Worm (Caenorhabditis elegans): ENCODE results near the gene ddo-1.

ddo-1 gene

ce11 chrV:17783542-17783941 is 6.5 kb upstream of the ddo-1 start, which contains the start of gene srab-12:
Gene srab-12, minus strand, starts transcription at chrV:17783642.
- TF ChIP-seq jun-1 (tag; optimal IDR thresholded peaks at IDR 0.05): no peak
- TF ChIP-seq elt-3 (tag; optimal IDR thresholded peaks at IDR 0.05): no peak
- TF ChIP-seq ama-1 (optimal IDR thresholded peaks at IDR 0.05): no peak
- TF ChIP-seq ceh-9 (tag; optimal IDR thresholded peaks at IDR 0.05): no peak

ce11 chrV:17780285-17780684 is 3.3 kb upstream of the ddo-1 start:
- no peak for TF ChIP-seq daf-12 (tag; optimal IDR thresholded peaks at IDR 0.05)
- TF ChIP-seq mdl-1 (tag; optimal IDR thresholded peaks at IDR 0.05): no peak
- no peak for TF ChIP-seq hmg-11 (tag; optimal IDR thresholded peaks at IDR 0.05)
- TF ChIP-seq ceh-16 (tag; optimal IDR thresholded peaks at IDR 0.05): no peak
- no peak for TF ChIP-seq ceh-28 (tag; optimal IDR thresholded peaks at IDR 0.05)
- no peak for TF ChIP-seq nfya-1 (tag; optimal IDR thresholded peaks at IDR 0.05; ENCODE audit: insufficient read depth)
- TF ChIP-seq lsy-12 (tag; optimal IDR thresholded peaks at IDR 0.05): no peak
- TF ChIP-seq elt-2 (tag; optimal IDR thresholded peaks at IDR 0.05): peak; percentile 81
- peak; percentile 5 for TF ChIP-seq pqm-1 (tag; optimal IDR thresholded peaks at IDR 0.05)
- TF ChIP-seq lin-15B (tag; optimal IDR thresholded peaks at IDR 0.05): no peak
- TF ChIP-seq zag-1 (tag; optimal IDR thresholded peaks at IDR 0.05): no peak
- no peak for TF ChIP-seq nhr-25 (tag; optimal IDR thresholded peaks at IDR 0.05)
- TF ChIP-seq pha-4 (tag; optimal IDR thresholded peaks at IDR 0.05): peak; percentile 1

- TF ChIP-seq ceh-9 (tag; optimal IDR thresholded peaks at IDR 0.05) (no peak), unc-39 (tag; optimal IDR thresholded peaks at IDR 0.05) (no peak), nhr-25 (tag; optimal IDR thresholded peaks at IDR 0.05) (no peak)
These were observed 597 bp upstream of the ddo-1 start, which contains the start of gene C47A10.12 for ce11 chrV:17777624-17778023. Gene C47A10.12, plus strand, starts transcription at chrV:17777924.

- TF ChIP-seq tbx-2 (tag; optimal IDR thresholded peaks at IDR 0.05) (no peak), skn-1 (tag; optimal IDR thresholded peaks at IDR 0.05) (no peak)
These were observed 3.9 kb downstream of the ddo-1 start, which contains the start of gene sre-21 for ce11 chrV:17773108-17773507. Gene sre-21, minus strand, starts transcription at chrV:17773208.

- TF ChIP-seq elt-3 (tag; optimal IDR thresholded peaks at IDR 0.05) (no peak), nhr-23 (tag; optimal IDR thresholded peaks at IDR 0.05) (no peak), eor-1 (tag; optimal IDR thresholded peaks at IDR 0.05) (no peak), nhr-77 (tag; optimal IDR thresholded peaks at IDR 0.05) (no peak), fkh-10 (GFP tag; optimal IDR thresholded peaks at IDR 0.05) (no peak), nhr-11 (tag; optimal IDR thresholded peaks at IDR 0.05) (no peak), mdl-1 (tag; optimal IDR thresholded peaks at IDR 0.05) (no peak), elt-2 (tag; optimal IDR thresholded peaks at IDR 0.05) (no peak), lin-15B (tag; optimal IDR thresholded peaks at IDR 0.05) (no peak), daf-12 (tag; optimal IDR thresholded peaks at IDR 0.05) (no peak), pqm-1 (tag; optimal IDR thresholded peaks at IDR 0.05) (no peak), ceh-9 (tag; optimal IDR thresholded peaks at IDR 0.05) (no peak), mml-1 (tag; optimal IDR thresholded peaks at IDR 0.05) (no peak), elt-1 (tag; optimal IDR thresholded peaks at IDR 0.05) (no peak)
These were observed 9.3 kb downstream of the ddo-1 start for ce11 chrV:17767768-17768167.

ce11 chrV:17767249-17767648 is 9.8 kb downstream of the ddo-1 start, which contains the start of gene srh-284:
Gene srh-284, plus strand, starts transcription at chrV:17767549.
- no peak for TF ChIP-seq aly-2 (tag; optimal IDR thresholded peaks at IDR 0.05)
- no peak for TF ChIP-seq lin-15B (tag; optimal IDR thresholded peaks at IDR 0.05)
- TF ChIP-seq egl-27 (tag; optimal IDR thresholded peaks at IDR 0.05): no peak

ce11 chrV:17765077-17765476 is 11.9 kb downstream of the ddo-1 start, which contains the start of the genes C47A10.16 and srh-283:
Gene C47A10.16, minus strand, starts transcription at chrV:17765177.
Gene srh-283, plus strand, starts transcription at chrV:17765348.
- no peak for TF ChIP-seq fkh-2 (tag; optimal IDR thresholded peaks at IDR 0.05)
- TF ChIP-seq nhr-76 (tag; optimal IDR thresholded peaks at IDR 0.05): no peak
- no peak for TF ChIP-seq zag-1 (tag; optimal IDR thresholded peaks at IDR 0.05)
- TF ChIP-seq lsy-12 (tag; optimal IDR thresholded peaks at IDR 0.05): no peak
- TF ChIP-seq pqm-1 (tag; optimal IDR thresholded peaks at IDR 0.05): no peak
- TF ChIP-seq daf-12 (tag; optimal IDR thresholded peaks at IDR 0.05): no peak
- no peak for TF ChIP-seq R02D3.7 (tag; optimal IDR thresholded peaks at IDR 0.05)

Measured in whole organism, L3 larva.